Worm (Caenorhabditis elegans) whole organism, L1 larva: Measurements from ENCODE around the gene Y67D8B.1.

Experiments used
- C04F5.9 ChIP-seq: sonication (generic microtip); optimal IDR thresholded peaks from 2 replicates; lab custom pipeline; 2016; ENCODE audit warnings: missing genetic modification characterization, missing compliant biosample characterization
- C16A3.4 ChIP-seq: fragments of 150-350 bp; optimal IDR thresholded peaks from 2 replicates; lab custom pipeline; 2014; ENCODE audit warnings: missing biosample characterization, missing genetic modification characterization
- alr-1 ChIP-seq: fragments of 200-800 bp; sonication (Bioruptor generic); optimal IDR thresholded peaks from 2 replicates; lab custom pipeline; 2018; ENCODE audit warnings: borderline replicate concordance, mild to moderate bottlenecking, missing genetic modification characterization, missing compliant biosample characterization
- aly-2 ChIP-seq: fragments of 150-350 bp; optimal IDR thresholded peaks from 2 replicates; lab custom pipeline; 2014; ENCODE audit warnings: missing biosample characterization, missing genetic modification characterization
- ama-1 ChIP-seq: fragments of 150-350 bp; optimal IDR thresholded peaks from 2 replicates; lab custom pipeline; 2014
- blmp-1 ChIP-seq: fragments of 150-350 bp; optimal IDR thresholded peaks from 2 replicates; lab custom pipeline; 2014; ENCODE audit warnings: missing biosample characterization, missing genetic modification characterization
- ceh-8 ChIP-seq: fragments of 200-800 bp; sonication (Bioruptor generic); optimal IDR thresholded peaks from 2 replicates; lab custom pipeline; 2018; ENCODE audit warnings: mild to moderate bottlenecking, missing genetic modification characterization, moderate library complexity, missing compliant biosample characterization
- ceh-82 ChIP-seq, 3 experiments: fragments of 150-350 bp in 1 of 3; sonication (generic microtip) in 2 of 3; optimal IDR thresholded peaks; 2 replicates each; lab custom pipeline; 2014 to 2017; ENCODE audit warnings: missing biosample characterization in 3 of 3, missing genetic modification characterization in 3 of 3
- dpl-1 ChIP-seq, 3 experiments: fragments of 150-350 bp in 2 of 3; sonication (generic microtip) in 1 of 3; optimal IDR thresholded peaks; 2 replicates each; lab custom pipeline; 2014 to 2017; ENCODE audit warnings: missing biosample characterization in 3 of 3, missing genetic modification characterization in 3 of 3, missing genetic modification reagents in 3 of 3
- dsc-1 ChIP-seq: sonication (generic microtip); optimal IDR thresholded peaks from 2 replicates; lab custom pipeline; 2016; ENCODE audit warnings: mild to moderate bottlenecking, missing genetic modification characterization, missing compliant biosample characterization
- efl-1 ChIP-seq, 4 experiments: fragments of 150-350 bp; optimal IDR thresholded peaks in 3 of 4; peaks in 1 of 4; 1 replicate in 1 of 4; 2 replicates in 3 of 4; lab custom pipeline; 2014; ENCODE audit warnings: missing biosample characterization in 2 of 4, missing genetic modification characterization in 2 of 4, missing genetic modification reagents in 2 of 4
- egl-27 ChIP-seq, 2 experiments: fragments of 150-350 bp in 1 of 2; sonication (generic microtip); optimal IDR thresholded peaks; 3 replicates each; lab custom pipeline; 2017 to 2018; ENCODE audit warnings: missing biosample characterization in 2 of 2, missing genetic modification characterization in 2 of 2, missing genetic modification reagents in 2 of 2
- elt-2 ChIP-seq: sonication (generic microtip); optimal IDR thresholded peaks from 2 replicates; lab custom pipeline; 2016; ENCODE audit warnings: missing genetic modification characterization, mild to moderate bottlenecking, inconsistent platforms, missing compliant biosample characterization, missing genetic modification reagents
- elt-3 ChIP-seq, 6 experiments: fragments of 150-350 bp in 1 of 6; sonication (generic microtip); optimal IDR thresholded peaks; 2 replicates each; lab custom pipeline; 2017 to 2018; ENCODE audit warnings: missing biosample characterization in 6 of 6, missing genetic modification characterization in 6 of 6, inconsistent platforms in 1 of 6
- fkh-10 ChIP-seq: sonication (generic microtip); optimal IDR thresholded peaks from 2 replicates; lab custom pipeline; 2017; ENCODE audit warnings: missing biosample characterization, missing genetic modification reagents, missing genetic modification characterization
- fkh-8 ChIP-seq: sonication (generic microtip); optimal IDR thresholded peaks from 2 replicates; lab custom pipeline; 2016; ENCODE audit warnings: mild to moderate bottlenecking, missing genetic modification characterization, missing compliant biosample characterization
- fos-1 ChIP-seq: fragments of 150-350 bp; optimal IDR thresholded peaks from 2 replicates; lab custom pipeline; 2014; ENCODE audit warnings: missing biosample characterization, missing genetic modification characterization
- hlh-17 ChIP-seq: fragments of 200-800 bp; sonication (Bioruptor generic); optimal IDR thresholded peaks from 2 replicates; lab custom pipeline; 2018; ENCODE audit warnings: missing genetic modification characterization, mild to moderate bottlenecking, missing compliant biosample characterization, moderate library complexity, borderline replicate concordance
- hpl-2 ChIP-seq: fragments of 150-350 bp; optimal IDR thresholded peaks from 2 replicates; lab custom pipeline; 2014; ENCODE audit warnings: missing biosample characterization, missing genetic modification reagents, missing genetic modification characterization
- irx-1 ChIP-seq: sonication (generic microtip); optimal IDR thresholded peaks from 2 replicates; lab custom pipeline; 2016; ENCODE audit warnings: missing genetic modification characterization, missing compliant biosample characterization
- jun-1 ChIP-seq: fragments of 150-350 bp; optimal IDR thresholded peaks from 2 replicates; lab custom pipeline; 2014; ENCODE audit warnings: missing biosample characterization, missing genetic modification reagents, missing genetic modification characterization
- lin-14 ChIP-seq: fragments of 200-800 bp; sonication (Bioruptor generic); optimal IDR thresholded peaks from 2 replicates; lab custom pipeline; 2018; ENCODE audit warnings: mild to moderate bottlenecking, missing genetic modification characterization, moderate library complexity, missing compliant biosample characterization
- lin-35 ChIP-seq, 2 experiments: fragments of 150-350 bp; optimal IDR thresholded peaks; 2 replicates each; lab custom pipeline; 2014; ENCODE audit warnings: missing biosample characterization in 2 of 2, missing genetic modification characterization in 2 of 2, missing genetic modification reagents in 2 of 2
- lsy-2 ChIP-seq, 2 experiments: fragments of 150-350 bp; optimal IDR thresholded peaks; 2 replicates each; lab custom pipeline; 2014; ENCODE audit warnings: missing biosample characterization in 2 of 2, missing genetic modification characterization in 2 of 2
- mdl-1 ChIP-seq, 2 experiments: fragments of 150-350 bp; optimal IDR thresholded peaks; 2 replicates each; lab custom pipeline; 2014 to 2017; ENCODE audit warnings: missing biosample characterization in 2 of 2, missing genetic modification characterization in 2 of 2, inconsistent platforms in 1 of 2
- mef-2 ChIP-seq: fragments of 150-350 bp; optimal IDR thresholded peaks from 2 replicates; lab custom pipeline; 2014; ENCODE audit warnings: missing biosample characterization, missing genetic modification characterization
- nhr-11 ChIP-seq: fragments of 150-350 bp; optimal IDR thresholded peaks from 2 replicates; lab custom pipeline; 2014; ENCODE audit warnings: missing biosample characterization, missing genetic modification characterization
- nhr-237 ChIP-seq: fragments of 150-350 bp; optimal IDR thresholded peaks from 2 replicates; lab custom pipeline; 2014; ENCODE audit warnings: missing biosample characterization, missing genetic modification characterization
- nhr-28 ChIP-seq: fragments of 150-350 bp; optimal IDR thresholded peaks from 2 replicates; lab custom pipeline; 2014; ENCODE audit warnings: missing biosample characterization, missing genetic modification characterization
- nhr-47 ChIP-seq: sonication (generic microtip); optimal IDR thresholded peaks from 2 replicates; lab custom pipeline; 2016; ENCODE audit warnings: mild to moderate bottlenecking, missing genetic modification characterization, moderate library complexity, missing compliant biosample characterization
- nhr-71 ChIP-seq: sonication (generic microtip); optimal IDR thresholded peaks from 2 replicates; lab custom pipeline; 2016; ENCODE audit warnings: mild to moderate bottlenecking, missing genetic modification characterization, moderate library complexity, missing compliant biosample characterization
- nhr-76 ChIP-seq: sonication (generic microtip); optimal IDR thresholded peaks from 2 replicates; lab custom pipeline; 2017; ENCODE audit warnings: missing biosample characterization, missing genetic modification characterization
- nhr-90 ChIP-seq: sonication (generic microtip); optimal IDR thresholded peaks from 2 replicates; lab custom pipeline; 2016; ENCODE audit warnings: mild to moderate bottlenecking, missing genetic modification characterization, missing compliant biosample characterization; ENCODE audit not compliant: poor library complexity
- pax-3 ChIP-seq: fragments of 200-800 bp; sonication (Bioruptor generic); optimal IDR thresholded peaks from 2 replicates; lab custom pipeline; 2018; ENCODE audit warnings: mild to moderate bottlenecking, missing genetic modification characterization, moderate library complexity, missing compliant biosample characterization
- pqm-1 ChIP-seq: sonication (generic microtip); optimal IDR thresholded peaks from 3 replicates; lab custom pipeline; 2017; ENCODE audit warnings: missing biosample characterization, missing genetic modification characterization
- rnt-1 ChIP-seq: sonication (generic microtip); optimal IDR thresholded peaks from 2 replicates; lab custom pipeline; 2016; ENCODE audit warnings: mild to moderate bottlenecking, missing genetic modification characterization, moderate library complexity, missing compliant biosample characterization
- sox-4 ChIP-seq: sonication (generic microtip); optimal IDR thresholded peaks from 2 replicates; lab custom pipeline; 2016; ENCODE audit warnings: missing genetic modification characterization, missing compliant biosample characterization
- tbx-2 ChIP-seq: sonication (generic microtip); optimal IDR thresholded peaks from 2 replicates; lab custom pipeline; 2016; ENCODE audit warnings: missing genetic modification characterization, missing compliant biosample characterization
- tlp-1 ChIP-seq: fragments of 150-350 bp; optimal IDR thresholded peaks from 2 replicates; lab custom pipeline; 2014; ENCODE audit warnings: missing biosample characterization, missing genetic modification characterization
- unc-130 ChIP-seq: fragments of 150-350 bp; optimal IDR thresholded peaks from 2 replicates; lab custom pipeline; 2017; ENCODE audit warnings: missing biosample characterization, missing genetic modification characterization, inconsistent platforms
- unc-30 ChIP-seq: sonication (generic microtip); optimal IDR thresholded peaks from 2 replicates; lab custom pipeline; 2017; ENCODE audit warnings: missing biosample characterization, missing genetic modification characterization
- unc-86 ChIP-seq: sonication (generic microtip); optimal IDR thresholded peaks from 2 replicates; lab custom pipeline; 2016; ENCODE audit warnings: missing genetic modification characterization, missing compliant biosample characterization
- xbp-1 ChIP-seq: sonication (generic microtip); optimal IDR thresholded peaks from 2 replicates; lab custom pipeline; 2016; ENCODE audit warnings: missing genetic modification characterization, missing compliant biosample characterization

Y67D8B.1 gene

ce11 chrIV:3158175-3158574 is 14.2 kb downstream of the Y67D8B.1 start:
- peak; percentile 85 for TF ChIP-seq pqm-1 (tag; lab: Kevin White, UChicago)
- TF ChIP-seq mdl-1 (tag; optimal IDR thresholded peaks at IDR 0.05; lab: Kevin White, UChicago): peak in 1 of 2 experiments; percentile 14
- peak; percentile 97 for TF ChIP-seq elt-2 (tag; lab: Kevin White, UChicago)
- TF ChIP-seq ceh-82 (tag; optimal IDR thresholded peaks at IDR 0.05; lab: Kevin White, UChicago): no peak
- TF ChIP-seq lin-14 (GFP tag; lab: Kevin White, UChicago): peak; percentile 36
- no peak for TF ChIP-seq nhr-90
- peak in 1 of 2 experiments; percentile 60 for TF ChIP-seq lin-35 (GFP tag; optimal IDR thresholded peaks at IDR 0.05; lab: Kevin White, UChicago)
- peak; percentile 2 for TF ChIP-seq nhr-71 (tag; lab: Kevin White, UChicago)
- TF ChIP-seq tlp-1 (tag; lab: Kevin White, UChicago): peak; percentile 75
- no peak for TF ChIP-seq C16A3.4 (tag; lab: Kevin White, UChicago)
- peak in 1 of 2 experiments; percentile 7 for TF ChIP-seq lsy-2 (tag; optimal IDR thresholded peaks at IDR 0.05; lab: Kevin White, UChicago)
- peak; percentile 39 for TF ChIP-seq blmp-1 (tag; lab: Kevin White, UChicago)

- TF ChIP-seq sox-4 (tag; lab: Kevin White, UChicago) (no peak), unc-30 (tag; lab: Kevin White, UChicago) (no peak), blmp-1 (tag; lab: Kevin White, UChicago) (no peak), lin-14 (GFP tag; lab: Kevin White, UChicago) (no peak), elt-2 (tag; lab: Kevin White, UChicago) (no peak), unc-86 (no peak), alr-1 (tag; lab: Kevin White, UChicago) (no peak), egl-27 (tag; optimal IDR thresholded peaks at IDR 0.05; lab: Kevin White, UChicago) (no peak), fos-1 (tag; lab: Kevin White, UChicago) (no peak)
- TF ChIP-seq, all 84 proteins: peak for 0
These were observed 21.3 kb downstream of the Y67D8B.1 start, which contains the start of gene T23E1.1 for ce11 chrIV:3151061-3151460. TSS of gene T23E1.1 (plus strand) at chrIV:3151361.

- TF ChIP-seq nhr-237 (tag; lab: Kevin White, UChicago) (no peak), fkh-10 (GFP tag; lab: Kevin White, UChicago) (no peak), alr-1 (tag; lab: Kevin White, UChicago) (no peak), irx-1 (no peak), tbx-2 (tag; lab: Kevin White, UChicago) (no peak), dsc-1 (tag; lab: Kevin White, UChicago) (no peak), hpl-2 (GFP tag; lab: Kevin White, UChicago) (no peak), pax-3 (no peak), nhr-11 (tag; lab: Kevin White, UChicago) (no peak), unc-130 (no peak), elt-3 (tag; optimal IDR thresholded peaks at IDR 0.05; lab: Kevin White, UChicago) (no peak), C04F5.9 (tag; lab: Kevin White, UChicago) (no peak), hlh-17 (GFP tag; lab: Kevin White, UChicago) (no peak), mef-2 (tag; lab: Kevin White, UChicago) (no peak), ama-1 (no peak)
These were observed 26.8 kb downstream of the Y67D8B.1 start, which contains the start of gene T23E1.3 for ce11 chrIV:3145587-3145986. TSS of gene T23E1.3 (plus strand) at chrIV:3145887.

ce11 chrIV:3136493-3136892 is 35.9 kb downstream of the Y67D8B.1 start:
- TF ChIP-seq tbx-2 (tag; lab: Kevin White, UChicago) (no peak), nhr-28 (tag; lab: Kevin White, UChicago) (no peak), nhr-237 (tag; lab: Kevin White, UChicago) (no peak), dpl-1 (GFP tag; optimal IDR thresholded peaks at IDR 0.05; lab: Kevin White, UChicago) (peak in 2 of 3 experiments; percentile 6 to 36), jun-1 (no peak), nhr-76 (tag; lab: Kevin White, UChicago) (no peak), aly-2 (tag; lab: Kevin White, UChicago) (no peak), rnt-1 (no peak), nhr-47 (no peak), C16A3.4 (tag; lab: Kevin White, UChicago) (no peak), ceh-8 (GFP tag; lab: Kevin White, UChicago) (no peak), xbp-1 (tag; lab: Kevin White, UChicago) (no peak), efl-1 (optimal IDR thresholded peaks at IDR 0.05; lab: Kevin White, UChicago) (peak in 1 of 2 experiments; percentile 26), efl-1 (GFP tag; optimal IDR thresholded peaks at IDR 0.05 in 1 of 2; lab: Kevin White, UChicago) (peak in 1 of 2 experiments; percentile 13), ama-1 (no peak), irx-1 (no peak), fkh-8 (tag; lab: Kevin White, UChicago) (no peak), nhr-90 (no peak), lsy-2 (tag; optimal IDR thresholded peaks at IDR 0.05; lab: Kevin White, UChicago) (peak in 1 of 2 experiments; percentile 39), lin-35 (GFP tag; optimal IDR thresholded peaks at IDR 0.05; lab: Kevin White, UChicago) (peak in 1 of 2 experiments; percentile 11)
